Worm (Caenorhabditis elegans) whole organism, L2 larva: ENCODE measurements around the gene F14F3.5.
A peak's percentile ranks its signal among the peaks of the same experiment; 100 is the strongest.

Source experiments
- C34F6.9 ChIP-seq: fragments of 150-350 bp; optimal IDR thresholded peaks from 2 replicates; lab custom pipeline; 2014; ENCODE audit warnings: missing biosample characterization, missing genetic modification characterization
- F13H6.1 ChIP-seq: sonication (generic microtip); optimal IDR thresholded peaks from 2 replicates; lab custom pipeline; 2016; ENCODE audit warnings: missing genetic modification characterization, missing compliant biosample characterization
- R02D3.7 ChIP-seq: fragments of 150-350 bp; optimal IDR thresholded peaks from 2 replicates; lab custom pipeline; 2014; ENCODE audit warnings: missing biosample characterization, missing genetic modification characterization
- Y55F3AM.14 ChIP-seq: fragments of 200-800 bp; sonication (Bioruptor generic); optimal IDR thresholded peaks from 2 replicates; lab custom pipeline; 2018; ENCODE audit warnings: mild to moderate bottlenecking, missing genetic modification characterization, missing compliant biosample characterization
- alr-1 ChIP-seq: fragments of 150-350 bp; optimal IDR thresholded peaks from 2 replicates; lab custom pipeline; 2014; ENCODE audit warnings: missing biosample characterization, missing genetic modification characterization
- aly-2 ChIP-seq: fragments of 150-350 bp; optimal IDR thresholded peaks from 2 replicates; lab custom pipeline; 2014; ENCODE audit warnings: missing biosample characterization, missing genetic modification characterization
- blmp-1 ChIP-seq: sonication (generic microtip); optimal IDR thresholded peaks from 2 replicates; lab custom pipeline; 2017; ENCODE audit warnings: missing genetic modification characterization, mild to moderate bottlenecking, missing compliant biosample characterization, antibody characterized with exemption, moderate library complexity; ENCODE audit not compliant: insufficient read depth
- ceh-82 ChIP-seq: fragments of 150-350 bp; optimal IDR thresholded peaks from 2 replicates; lab custom pipeline; 2014; ENCODE audit warnings: missing biosample characterization, missing genetic modification characterization
- crh-2 ChIP-seq: sonication (generic microtip); optimal IDR thresholded peaks from 2 replicates; lab custom pipeline; 2017; ENCODE audit warnings: missing biosample characterization, missing genetic modification characterization
- dmd-4 ChIP-seq: sonication (generic microtip); optimal IDR thresholded peaks from 2 replicates; lab custom pipeline; 2017; ENCODE audit warnings: missing biosample characterization, missing genetic modification characterization
- egl-27 ChIP-seq: sonication (generic microtip); optimal IDR thresholded peaks from 3 replicates; lab custom pipeline; 2017; ENCODE audit warnings: missing biosample characterization, missing genetic modification reagents, missing genetic modification characterization
- elt-1 ChIP-seq: fragments of 150-350 bp; optimal IDR thresholded peaks from 2 replicates; lab custom pipeline; 2014; ENCODE audit warnings: missing biosample characterization, missing genetic modification characterization
- elt-3 ChIP-seq: sonication (generic microtip); optimal IDR thresholded peaks from 2 replicates; lab custom pipeline; 2017; ENCODE audit warnings: missing biosample characterization, missing genetic modification characterization
- fos-1 ChIP-seq: fragments of 150-350 bp; optimal IDR thresholded peaks from 2 replicates; lab custom pipeline; 2014; ENCODE audit warnings: missing biosample characterization, missing genetic modification characterization
- gmeb-1 ChIP-seq: fragments of 150-350 bp; optimal IDR thresholded peaks from 2 replicates; lab custom pipeline; 2014; ENCODE audit warnings: missing biosample characterization, missing genetic modification characterization
- lin-39 ChIP-seq: fragments of 150-350 bp; optimal IDR thresholded peaks from 2 replicates; lab custom pipeline; 2014; ENCODE audit warnings: missing biosample characterization, missing genetic modification reagents, missing genetic modification characterization
- mab-5 ChIP-seq: fragments of 150-350 bp; optimal IDR thresholded peaks from 2 replicates; lab custom pipeline; 2014; ENCODE audit warnings: missing biosample characterization, missing genetic modification characterization
- mbf-1 ChIP-seq: sonication (generic microtip); optimal IDR thresholded peaks from 2 replicates; lab custom pipeline; 2017; ENCODE audit warnings: missing biosample characterization, missing genetic modification characterization
- nhr-11 ChIP-seq: fragments of 150-350 bp; optimal IDR thresholded peaks from 2 replicates; lab custom pipeline; 2014; ENCODE audit warnings: missing biosample characterization, missing genetic modification characterization
- nhr-129 ChIP-seq: fragments of 150-350 bp; optimal IDR thresholded peaks from 2 replicates; lab custom pipeline; 2014; ENCODE audit warnings: missing biosample characterization, missing genetic modification characterization
- nhr-21 ChIP-seq: fragments of 150-350 bp; optimal IDR thresholded peaks from 2 replicates; lab custom pipeline; 2014; ENCODE audit warnings: missing biosample characterization, missing genetic modification characterization
- nhr-23 ChIP-seq: fragments of 150-350 bp; optimal IDR thresholded peaks from 2 replicates; lab custom pipeline; 2014; ENCODE audit warnings: missing biosample characterization, missing genetic modification reagents, missing genetic modification characterization
- nhr-237 ChIP-seq: fragments of 150-350 bp; optimal IDR thresholded peaks from 2 replicates; lab custom pipeline; 2014; ENCODE audit warnings: missing biosample characterization, missing genetic modification characterization
- nhr-25 ChIP-seq: fragments of 150-350 bp; sonication (generic microtip); optimal IDR thresholded peaks from 3 replicates; lab custom pipeline; 2014; ENCODE audit warnings: missing biosample characterization, missing genetic modification characterization
- nhr-6 ChIP-seq: fragments of 150-350 bp; optimal IDR thresholded peaks from 2 replicates; lab custom pipeline; 2014; ENCODE audit warnings: missing biosample characterization, missing genetic modification characterization
- peb-1 ChIP-seq: fragments of 150-350 bp; optimal IDR thresholded peaks from 2 replicates; lab custom pipeline; 2014; ENCODE audit warnings: missing biosample characterization, missing genetic modification characterization
- sem-4 ChIP-seq: fragments of 150-350 bp; optimal IDR thresholded peaks from 2 replicates; lab custom pipeline; 2014; ENCODE audit warnings: missing biosample characterization, missing genetic modification reagents, missing genetic modification characterization
- skn-1 ChIP-seq: sonication (generic microtip); optimal IDR thresholded peaks from 2 replicates; lab custom pipeline; 2017; ENCODE audit warnings: missing biosample characterization, missing genetic modification characterization
- sma-3 ChIP-seq: sonication (generic microtip); optimal IDR thresholded peaks from 2 replicates; lab custom pipeline; 2016; ENCODE audit warnings: missing genetic modification reagents, missing genetic modification characterization, missing compliant biosample characterization
- sma-9 ChIP-seq, 2 experiments: fragments of 150-350 bp in 1 of 2; sonication (generic microtip) in 1 of 2; optimal IDR thresholded peaks; 2 replicates each; lab custom pipeline; 2014 to 2016; ENCODE audit warnings: missing genetic modification characterization in 2 of 2, mild to moderate bottlenecking in 1 of 2, missing biosample characterization in 1 of 2, missing compliant biosample characterization in 1 of 2, missing genetic modification reagents in 1 of 2, moderate library complexity in 1 of 2
- snpc-4 ChIP-seq: fragments of 150-350 bp; optimal IDR thresholded peaks from 2 replicates; lab custom pipeline; 2014; ENCODE audit warnings: missing biosample characterization, missing genetic modification characterization
- unc-55 ChIP-seq: fragments of 150-350 bp; sonication (generic microtip); optimal IDR thresholded peaks from 3 replicates; lab custom pipeline; 2014; ENCODE audit warnings: missing biosample characterization, missing genetic modification reagents, missing genetic modification characterization
- unc-62 ChIP-seq: fragments of 150-350 bp; optimal IDR thresholded peaks from 2 replicates; lab custom pipeline; 2014; ENCODE audit warnings: missing biosample characterization, missing genetic modification reagents, missing genetic modification characterization
- zag-1 ChIP-seq: fragments of 150-350 bp; optimal IDR thresholded peaks from 2 replicates; lab custom pipeline; 2014; ENCODE audit warnings: missing biosample characterization, missing genetic modification characterization
- ztf-4 ChIP-seq: fragments of 150-350 bp; optimal IDR thresholded peaks from 2 replicates; lab custom pipeline; 2014; ENCODE audit warnings: missing biosample characterization, missing genetic modification characterization

Gene F14F3.5

ce11 chrX:10555189-10555964 is 26.4 kb upstream of the F14F3.5 start, which contains the start of gene syd-2 (continued):
- TF ChIP-seq Y55F3AM.14 (GFP tag; lab: Kevin White, UChicago) = peak; percentile 76
- TF ChIP-seq dmd-4 (tag; lab: Kevin White, UChicago) = no peak
- TF ChIP-seq nhr-23 (tag; lab: Kevin White, UChicago) = no peak
- peak; percentile 22 for TF ChIP-seq blmp-1
- TF ChIP-seq zag-1 = peak; percentile 83
- TF ChIP-seq nhr-129 (tag; lab: Kevin White, UChicago) = peak; percentile 93
- TF ChIP-seq fos-1 (tag; lab: Kevin White, UChicago) = peak; percentile 65
- TF ChIP-seq nhr-21 (tag; lab: Kevin White, UChicago) = peak; percentile 46
- TF ChIP-seq nhr-11 = peak; percentile 51
- TF ChIP-seq sma-3 (GFP tag; lab: Kevin White, UChicago) = peak; percentile 33
- no peak for TF ChIP-seq skn-1 (tag; lab: Kevin White, UChicago)
- TF ChIP-seq crh-2 = peak; percentile 74
- no peak for TF ChIP-seq gmeb-1 (tag; lab: Kevin White, UChicago)

- TF ChIP-seq F13H6.1 (tag; lab: Kevin White, UChicago) (no peak), nhr-6 (tag; lab: Kevin White, UChicago) (no peak), ztf-4 (tag; lab: Kevin White, UChicago) (no peak)
- TF ChIP-seq, all 48 proteins: peak for 0
These were observed 24.0 kb upstream of the F14F3.5 start for ce11 chrX:10553048-10553447.

ce11 chrX:10545716-10546115 is 16.7 kb upstream of the F14F3.5 start, which contains the start of gene F59F5.5:
Gene F59F5.5, plus strand, starts transcription at chrX:10546016.
- TF ChIP-seq sem-4 (tag; lab: Kevin White, UChicago) (no peak), egl-27 (tag; lab: Kevin White, UChicago) (no peak), mbf-1 (tag; lab: Kevin White, UChicago) (no peak), elt-1 (tag; lab: Kevin White, UChicago) (no peak), sma-9 (GFP tag; optimal IDR thresholded peaks at IDR 0.05; lab: Kevin White, UChicago) (no peak), sma-9 (tag; optimal IDR thresholded peaks at IDR 0.05; lab: Kevin White, UChicago) (no peak)

- no peak for TF ChIP-seq elt-3 (tag; lab: Kevin White, UChicago)
- TF ChIP-seq fos-1 (tag; lab: Kevin White, UChicago) = peak; percentile 24
- no peak for TF ChIP-seq nhr-23 (tag; lab: Kevin White, UChicago)
- TF ChIP-seq, all 48 proteins: peak for 1
These were observed 13.5 kb upstream of the F14F3.5 start, which contains the start of the genes F59F5.3 and F59F5.4 for ce11 chrX:10542313-10543048. Gene F59F5.3, minus strand, starts transcription at chrX:10542413. Gene F59F5.4, plus strand, starts transcription at chrX:10542998.

ce11 chrX:10541789-10542188 is 12.8 kb upstream of the F14F3.5 start:
- TF ChIP-seq ceh-82 (no peak), mab-5 (tag; lab: Kevin White, UChicago) (no peak), nhr-25 (tag; lab: Kevin White, UChicago) (no peak), aly-2 (tag; lab: Kevin White, UChicago) (no peak), unc-62 (GFP tag; lab: Kevin White, UChicago) (no peak)

- no peak for TF ChIP-seq elt-3 (tag; lab: Kevin White, UChicago)
- TF ChIP-seq nhr-237 = no peak
- TF ChIP-seq unc-62 (GFP tag; lab: Kevin White, UChicago) = no peak
- no peak for TF ChIP-seq dmd-4 (tag; lab: Kevin White, UChicago)
- no peak for TF ChIP-seq alr-1 (tag; lab: Kevin White, UChicago)
- no peak for TF ChIP-seq nhr-11
- no peak for TF ChIP-seq zag-1
- no peak for TF ChIP-seq skn-1 (tag; lab: Kevin White, UChicago)
- no peak for TF ChIP-seq unc-55 (GFP tag; lab: Kevin White, UChicago)
- TF ChIP-seq snpc-4 (tag; lab: Kevin White, UChicago) = no peak
- TF ChIP-seq aly-2 (tag; lab: Kevin White, UChicago) = no peak
- no peak for TF ChIP-seq mab-5 (tag; lab: Kevin White, UChicago)
- no peak for TF ChIP-seq gmeb-1 (tag; lab: Kevin White, UChicago)
- no peak for TF ChIP-seq C34F6.9
- TF ChIP-seq R02D3.7 (tag; lab: Kevin White, UChicago) = no peak
- no peak for TF ChIP-seq lin-39 (tag; lab: Kevin White, UChicago)
- no peak for TF ChIP-seq peb-1
- no peak for TF ChIP-seq sma-9 (GFP tag; optimal IDR thresholded peaks at IDR 0.05; lab: Kevin White, UChicago)
- TF ChIP-seq sma-9 (tag; optimal IDR thresholded peaks at IDR 0.05; lab: Kevin White, UChicago) = no peak
- no peak for TF ChIP-seq nhr-23 (tag; lab: Kevin White, UChicago)
- no peak for TF ChIP-seq sma-3 (GFP tag; lab: Kevin White, UChicago)
These were observed 5.7 kb upstream of the F14F3.5 start for ce11 chrX:10534625-10535244.
